Fruit fly (Drosophila melanogaster): ENCODE measurements around the gene CG7824.
A peak's percentile ranks its signal among the peaks of the same experiment; 100 is the strongest.

The CG7824 gene

dm6 chr3R:29861432-29862249 is 2.9 kb upstream of the CG7824 start, which contains the start of the genes CG15514 and RpS8 (continued):
- peak; percentile 74 for TF ChIP-seq CG12391 (tag; optimal IDR thresholded peaks at IDR 0.05)
- peak; percentile 46; the same call in 2 of the 3 replicates for TF ChIP-seq dysf (GFP tag; IDR thresholded peaks at IDR 0.05)
- peak; percentile 3 for TF ChIP-seq CG12942 (GFP tag; optimal IDR thresholded peaks at IDR 0.05)
- no peak for TF ChIP-seq Hey (tag; optimal IDR thresholded peaks at IDR 0.05)
- TF ChIP-seq inv (GFP tag; IDR thresholded peaks at IDR 0.05; ENCODE audit: partially characterized antibody), result no peak
- peak; percentile 34 for TF ChIP-seq CG4707 (GFP tag; optimal IDR thresholded peaks at IDR 0.05)
- no peak for TF ChIP-seq CG8089 (GFP tag; optimal IDR thresholded peaks at IDR 0.05)
- peak; percentile 56 for TF ChIP-seq CG5180 (GFP tag; optimal IDR thresholded peaks at IDR 0.05)
- peak; percentile 56 for TF ChIP-seq Asciz (GFP tag; optimal IDR thresholded peaks at IDR 0.05)
- TF ChIP-seq CG8388 (GFP tag; optimal IDR thresholded peaks at IDR 0.05), result peak; percentile 50
- TF ChIP-seq CG2116 (GFP tag; optimal IDR thresholded peaks at IDR 0.05), result peak; percentile 71
- TF ChIP-seq CG1647 (GFP tag; optimal IDR thresholded peaks at IDR 0.05), result no peak
- TF ChIP-seq CG6175 (GFP tag; IDR thresholded peaks at IDR 0.05), result no peak
- peak; percentile 62 for TF ChIP-seq CG7372 (GFP tag; IDR thresholded peaks at IDR 0.05)
- no peak for TF ChIP-seq H15 (GFP tag; IDR thresholded peaks at IDR 0.05)
- no peak for TF ChIP-seq vnd (GFP tag; IDR thresholded peaks at IDR 0.05; ENCODE audit: partially characterized antibody)
- TF ChIP-seq CG10959 (GFP tag; IDR thresholded peaks at IDR 0.05), result no peak
- TF ChIP-seq CG7271 (tag; optimal IDR thresholded peaks at IDR 0.05), result peak; percentile 2
- TF ChIP-seq jing (GFP tag; optimal IDR thresholded peaks at IDR 0.05), result no peak
- no peak for TF ChIP-seq disco-r (GFP tag; optimal IDR thresholded peaks at IDR 0.05)
- TF ChIP-seq CG6272 (GFP tag; IDR thresholded peaks at IDR 0.05), result no peak
- TF ChIP-seq CG31388 (GFP tag; optimal IDR thresholded peaks at IDR 0.05), result no peak
- TF ChIP-seq CG2202 (tag; optimal IDR thresholded peaks at IDR 0.05), result peak; percentile 38
- peak; percentile 33 for TF ChIP-seq cwo (GFP tag; optimal IDR thresholded peaks at IDR 0.05)
- no peak for TF ChIP-seq ap (GFP tag; IDR thresholded peaks at IDR 0.05)
- TF ChIP-seq CG17328 (GFP tag; IDR thresholded peaks at IDR 0.05), result 0 out of 2 replicates have a peak, but pooled peaks have one; percentile 30
- 0 out of 3 replicates have a peak, but pooled peaks have one; percentile 30 for TF ChIP-seq otp (GFP tag; IDR thresholded peaks at IDR 0.05)
- peak; percentile 45; the same call in 1 of the 3 replicates for TF ChIP-seq Aef1 (GFP tag; IDR thresholded peaks at IDR 0.05)
- peak; percentile 75 for TF ChIP-seq phol (tag; optimal IDR thresholded peaks at IDR 0.05)
- TF ChIP-seq tgo (GFP tag; IDR thresholded peaks at IDR 0.05), result peak; percentile 37; the same call in 1 of the 3 replicates
- TF ChIP-seq Mrtf (GFP tag; IDR thresholded peaks at IDR 0.05), result no peak
- peak; percentile 25 for TF ChIP-seq mam (GFP tag; optimal IDR thresholded peaks at IDR 0.05)
- no peak for TF ChIP-seq lbe (GFP tag; optimal IDR thresholded peaks at IDR 0.05)
- TF ChIP-seq CG18764 (GFP tag; optimal IDR thresholded peaks at IDR 0.05), result peak; percentile 18
- TF ChIP-seq CG2889 (GFP tag; IDR thresholded peaks at IDR 0.05), result no peak
- TF ChIP-seq unc-4 (GFP tag; IDR thresholded peaks at IDR 0.05; ENCODE audit: partially characterized antibody), result no peak
- TF ChIP-seq CG3281 (GFP tag; optimal IDR thresholded peaks at IDR 0.05), result peak; percentile 57
- TF ChIP-seq Side (GFP tag; optimal IDR thresholded peaks at IDR 0.05), result peak; percentile 42
- peak; percentile 58 for TF ChIP-seq Dp (GFP tag; optimal IDR thresholded peaks at IDR 0.05)
- peak; percentile 16 for TF ChIP-seq Mad (GFP tag; optimal IDR thresholded peaks at IDR 0.05)
- TF ChIP-seq pb (GFP tag; optimal IDR thresholded peaks at IDR 0.05), result no peak
- peak; percentile 55 for TF ChIP-seq CG8290 (GFP tag; optimal IDR thresholded peaks at IDR 0.05)
- peak; percentile 36 to 68 for TF ChIP-seq CG8290 (tag; optimal IDR thresholded peaks at IDR 0.05)
- TF ChIP-seq CG11723 (GFP tag; optimal IDR thresholded peaks at IDR 0.05), result peak; percentile 48
- TF ChIP-seq CHES-1-like (GFP tag; optimal IDR thresholded peaks at IDR 0.05), result peak; percentile 39
- TF ChIP-seq CG9876 (GFP tag; optimal IDR thresholded peaks at IDR 0.05), result peak; percentile 6
- no peak for TF ChIP-seq Lpt (GFP tag; optimal IDR thresholded peaks at IDR 0.05)
- peak; percentile 66 for TF ChIP-seq trem (tag; optimal IDR thresholded peaks at IDR 0.05)
- TF ChIP-seq Atf6 (GFP tag; IDR thresholded peaks at IDR 0.05), result peak; percentile 65
- no peak for TF ChIP-seq CG11398 (GFP tag; optimal IDR thresholded peaks at IDR 0.05)
